Worm (Caenorhabditis elegans): Measurements from ENCODE around the gene C13C4.7.

DNA sequence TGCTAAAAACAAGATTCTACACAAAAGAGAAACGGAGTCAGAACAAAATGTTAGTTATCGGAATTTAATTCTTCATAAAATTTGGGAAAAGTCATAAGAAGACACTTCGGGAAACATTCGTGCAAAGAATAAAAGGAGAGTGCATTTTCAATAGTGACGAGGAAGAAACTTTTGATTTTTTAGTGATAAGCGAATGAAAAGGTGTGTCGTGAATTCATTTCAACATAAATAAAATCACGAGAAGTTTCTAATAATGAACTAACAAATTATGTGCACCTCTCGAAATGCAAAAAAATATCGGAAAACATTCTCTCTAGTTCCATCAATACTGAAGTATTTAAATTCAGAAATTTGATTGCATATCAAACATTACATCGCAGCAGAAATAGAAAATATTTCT is 44.3 kb downstream of the C13C4.7 start:
- no peak for TF ChIP-seq elt-2 (tag; optimal IDR thresholded peaks at IDR 0.05)
- TF ChIP-seq sox-4 (tag; optimal IDR thresholded peaks at IDR 0.05): no peak
